Fruit fly (Drosophila melanogaster) Kc167 (cell line): Measurements from ENCODE around the gene milt.

Experiments
- Myc ChIP-seq: fragments of >200 bp; optimal IDR thresholded peaks from 2 replicates; lab custom pipeline; 2017; ENCODE audit warnings: missing external identifiers
- Sin3A ChIP-seq: fragments of >200 bp; optimal IDR thresholded peaks from 2 replicates; lab custom pipeline; 2018; ENCODE audit warnings: missing external identifiers
- h ChIP-seq: fragments of >200 bp; optimal IDR thresholded peaks from 3 replicates; lab custom pipeline; 2018; ENCODE audit warnings: missing external identifiers
- insv ChIP-seq: fragments of >200 bp; optimal IDR thresholded peaks from 3 replicates; lab custom pipeline; 2018; ENCODE audit warnings: missing external identifiers
- psq ChIP-seq: fragments of >200 bp; optimal IDR thresholded peaks from 2 replicates; lab custom pipeline; 2017; ENCODE audit warnings: missing external identifiers
- ttk ChIP-seq: sonication (Bioruptor generic); optimal IDR thresholded peaks from 2 replicates; lab custom pipeline; 2017; ENCODE audit warnings: missing external identifiers

dm6 chr2L:7050492-7051182 is 13.0 kb downstream of the milt start:
- TF ChIP-seq psq: no peak
- TF ChIP-seq insv: no peak
- no peak for TF ChIP-seq Sin3A (lab: Kevin White, UChicago)
- TF ChIP-seq Myc: no peak
- TF ChIP-seq h (lab: Kevin White, UChicago): no peak
- TF ChIP-seq ttk (lab: Kevin White, UChicago): no peak
